Fruit fly (Drosophila melanogaster): Measurements from ENCODE around the gene MED11.

MED11 gene

dm6 chr3L:18786427-18787104 is 40.9 kb downstream of the MED11 start (continued):
- TF ChIP-seq Jarid2 (GFP tag; optimal IDR thresholded peaks at IDR 0.05) (no peak), pho (GFP tag; optimal IDR thresholded peaks at IDR 0.05) (peak; percentile 29), CG6854 (GFP tag; optimal IDR thresholded peaks at IDR 0.05) (peak; percentile 73), bbx (GFP tag; IDR thresholded peaks at IDR 0.05; ENCODE audit: partially characterized antibody) (no peak), CG32532 (GFP tag; IDR thresholded peaks at IDR 0.05) (peak; percentile 28), aop (GFP tag; IDR thresholded peaks at IDR 0.05) (no peak), zen2 (GFP tag; IDR thresholded peaks at IDR 0.05; ENCODE audit: partially characterized antibody) (no peak), emc (GFP tag; optimal IDR thresholded peaks at IDR 0.05) (peak; percentile 7), tgo (GFP tag; IDR thresholded peaks at IDR 0.05) (peak; percentile 66; the same call in 2 of the 3 replicates), Camta (GFP tag; optimal IDR thresholded peaks at IDR 0.05) (peak; percentile 14), CG13624 (GFP tag; optimal IDR thresholded peaks at IDR 0.05) (peak; percentile 66), CG10543 (GFP tag; optimal IDR thresholded peaks at IDR 0.05) (peak; percentile 87), CG31441 (GFP tag; IDR thresholded peaks at IDR 0.05) (no peak; the same call in none of the 2 replicates), hbn (GFP tag; IDR thresholded peaks at IDR 0.05; ENCODE audit: partially characterized antibody) (no peak), dysf (GFP tag; IDR thresholded peaks at IDR 0.05) (peak; percentile 77; the same call in 2 of the 3 replicates), amos (GFP tag; IDR thresholded peaks at IDR 0.05; ENCODE audit: partially characterized antibody) (0 out of 2 replicates have a peak, but pooled peaks have one; percentile 8), sob (GFP tag; IDR thresholded peaks at IDR 0.05) (peak; percentile 12; the same call in 1 of the 2 replicates), Vsx1 (GFP tag; optimal IDR thresholded peaks at IDR 0.05) (no peak), seq (GFP tag; IDR thresholded peaks at IDR 0.05) (no peak), inv (GFP tag; IDR thresholded peaks at IDR 0.05; ENCODE audit: partially characterized antibody) (no peak), CG34422 (GFP tag; IDR thresholded peaks at IDR 0.05) (peak; percentile 44; the same call in 1 of the 3 replicates), CG3726 (GFP tag; IDR thresholded peaks at IDR 0.05) (peak; percentile 12; the same call in 1 of the 3 replicates), Asciz (GFP tag; optimal IDR thresholded peaks at IDR 0.05) (peak; percentile 60), CG17829 (tag; optimal IDR thresholded peaks at IDR 0.05) (peak; percentile 26), usp (GFP tag; optimal IDR thresholded peaks at IDR 0.05) (no peak), CG33557 (GFP tag; optimal IDR thresholded peaks at IDR 0.05) (no peak), CG6765 (GFP tag; optimal IDR thresholded peaks at IDR 0.05) (peak; percentile 1), ERR (GFP tag; optimal IDR thresholded peaks at IDR 0.05) (peak; percentile 37), Antp (GFP tag; optimal IDR thresholded peaks at IDR 0.05) (peak; percentile 7), maf-S (GFP tag; optimal IDR thresholded peaks at IDR 0.05) (peak; percentile 41), gt (GFP tag; IDR thresholded peaks at IDR 0.05) (no peak), nom (GFP tag; optimal IDR thresholded peaks at IDR 0.05) (no peak), CG9609 (GFP tag; optimal IDR thresholded peaks at IDR 0.05) (peak; percentile 3), caup (GFP tag; optimal IDR thresholded peaks at IDR 0.05; ENCODE audit: severe bottlenecking) (peak; percentile 32), bigmax (GFP tag; optimal IDR thresholded peaks at IDR 0.05) (peak; percentile 85), phol (tag; optimal IDR thresholded peaks at IDR 0.05) (peak; percentile 78), CG1832 (GFP tag; optimal IDR thresholded peaks at IDR 0.05) (peak; percentile 67), CG12391 (tag; optimal IDR thresholded peaks at IDR 0.05) (peak; percentile 74), CG4424 (GFP tag; optimal IDR thresholded peaks at IDR 0.05) (peak; percentile 40), p53 (GFP tag; optimal IDR thresholded peaks at IDR 0.05) (no peak), unc-4 (GFP tag; IDR thresholded peaks at IDR 0.05; ENCODE audit: partially characterized antibody) (no peak), grau (tag; optimal IDR thresholded peaks at IDR 0.05) (peak; percentile 79), Ravus (GFP tag; IDR thresholded peaks at IDR 0.05) (0 out of 2 replicates have a peak, but pooled peaks have one; percentile 4), TFAM (GFP tag; optimal IDR thresholded peaks at IDR 0.05) (no peak), ems (GFP tag; optimal IDR thresholded peaks at IDR 0.05) (peak; percentile 7), cg (GFP tag; optimal IDR thresholded peaks at IDR 0.05) (peak; percentile 45), CG7786 (GFP tag; optimal IDR thresholded peaks at IDR 0.05) (peak; percentile 9), CG6272 (GFP tag; IDR thresholded peaks at IDR 0.05) (no peak), CG10274 (GFP tag; optimal IDR thresholded peaks at IDR 0.05) (peak; percentile 11)
